Worm (Caenorhabditis elegans): ENCODE data around the gene F55C5.10.

- no peak for TF ChIP-seq F13C5.2 (tag; optimal IDR thresholded peaks at IDR 0.05)
- no peak for TF ChIP-seq ama-1 (optimal IDR thresholded peaks at IDR 0.05)
- no peak for TF ChIP-seq tra-4 (tag; optimal IDR thresholded peaks at IDR 0.05)
- no peak for TF ChIP-seq flt-1 (GFP tag; IDR thresholded peaks at IDR 0.05)
- TF ChIP-seq hmg-4 (GFP tag; optimal IDR thresholded peaks at IDR 0.05) = no peak
- TF ChIP-seq hmbx-1 (tag; optimal IDR thresholded peaks at IDR 0.05) = no peak
- no peak for TF ChIP-seq ets-7 (tag; optimal IDR thresholded peaks at IDR 0.05)
- TF ChIP-seq scrt-1 (GFP tag; IDR thresholded peaks at IDR 0.05) = no peak
- TF ChIP-seq tbx-11 (GFP tag; IDR thresholded peaks at IDR 0.05) = no peak
- TF ChIP-seq ceh-13 (GFP tag; optimal IDR thresholded peaks at IDR 0.05) = no peak
These were observed 5.3 kb downstream of the F55C5.10 start, which contains the start of gene rskd-1 for ce11 chrV:12288577-12288976.

Data from whole organism, early embryonic.